Fruit fly (Drosophila melanogaster): ENCODE results near the gene CG43084.

Gene CG43084

DNA sequence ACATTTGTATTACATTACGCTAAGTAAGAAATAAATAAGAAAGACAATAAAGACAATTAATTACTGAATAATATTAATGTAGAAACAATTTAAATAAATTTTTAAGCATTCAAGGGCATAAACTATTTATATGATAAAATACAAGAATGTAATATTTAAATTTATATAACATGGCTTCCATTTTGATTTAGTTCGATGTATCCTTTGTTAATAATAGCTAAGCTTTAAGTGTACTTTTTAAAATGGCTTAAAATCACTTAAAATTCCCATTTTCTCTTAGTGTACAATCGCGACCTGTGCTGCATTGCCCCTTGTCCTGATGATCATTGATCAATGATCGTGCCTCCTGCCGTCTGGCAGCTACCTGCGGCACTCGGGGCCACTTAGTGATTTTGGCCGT, 19.8 kb downstream of the CG43084 start (continued):
- TF ChIP-seq CG17612 (GFP tag; IDR thresholded peaks at IDR 0.05) (no peak), Scr (GFP tag; IDR thresholded peaks at IDR 0.05; ENCODE audit: partially characterized antibody) (no peak), fd64A (GFP tag; optimal IDR thresholded peaks at IDR 0.05) (no peak), CG12219 (GFP tag; optimal IDR thresholded peaks at IDR 0.05) (no peak), CG34224 (GFP tag; IDR thresholded peaks at IDR 0.05; ENCODE audit: partially characterized antibody) (no peak), Hmr (GFP tag; optimal IDR thresholded peaks at IDR 0.05) (no peak), Hr78 (GFP tag; optimal IDR thresholded peaks at IDR 0.05) (no peak), Deaf1 (tag; optimal IDR thresholded peaks at IDR 0.05) (no peak), CG1024 (GFP tag; IDR thresholded peaks at IDR 0.05) (no peak), Hsf (GFP tag; optimal IDR thresholded peaks at IDR 0.05) (no peak), tgo (GFP tag; IDR thresholded peaks at IDR 0.05) (no peak), ro (GFP tag; IDR thresholded peaks at IDR 0.05) (no peak), tll (GFP tag; optimal IDR thresholded peaks at IDR 0.05) (peak in 1 of 2 experiments; percentile 3), unc-4 (GFP tag; IDR thresholded peaks at IDR 0.05; ENCODE audit: partially characterized antibody) (no peak), Hey (tag; optimal IDR thresholded peaks at IDR 0.05) (no peak), CG2678 (tag; optimal IDR thresholded peaks at IDR 0.05) (no peak), D19A (tag; optimal IDR thresholded peaks at IDR 0.05) (peak; percentile 34), NFAT (GFP tag; IDR thresholded peaks at IDR 0.05) (no peak), Hr3 (GFP tag; optimal IDR thresholded peaks at IDR 0.05) (peak; percentile 9), CG18476 (GFP tag; optimal IDR thresholded peaks at IDR 0.05) (no peak), ftz-f1 (GFP tag; optimal IDR thresholded peaks at IDR 0.05) (no peak), ewg (GFP tag; optimal IDR thresholded peaks at IDR 0.05) (no peak), H15 (GFP tag; IDR thresholded peaks at IDR 0.05) (no peak), D (optimal IDR thresholded peaks at IDR 0.05) (no peak), D (GFP tag; optimal IDR thresholded peaks at IDR 0.05) (peak; percentile 29), eyg (GFP tag; optimal IDR thresholded peaks at IDR 0.05) (no peak), Adf1 (GFP tag; IDR thresholded peaks at IDR 0.05) (no peak), CG17359 (tag; optimal IDR thresholded peaks at IDR 0.05) (no peak), Camta (GFP tag; optimal IDR thresholded peaks at IDR 0.05) (no peak), CG10565 (GFP tag; optimal IDR thresholded peaks at IDR 0.05) (no peak), dm (GFP tag; optimal IDR thresholded peaks at IDR 0.05) (no peak), CG17361 (GFP tag; IDR thresholded peaks at IDR 0.05) (peak; percentile 72), CG14441 (GFP tag; IDR thresholded peaks at IDR 0.05) (no peak), dmrt11E (tag; optimal IDR thresholded peaks at IDR 0.05) (peak; percentile 86), bcd (GFP tag; optimal IDR thresholded peaks at IDR 0.05) (no peak), CG33557 (GFP tag; optimal IDR thresholded peaks at IDR 0.05) (peak; percentile 73), Dip2 (GFP tag; IDR thresholded peaks at IDR 0.05) (no peak), prd (optimal IDR thresholded peaks at IDR 0.05) (no peak), prd (GFP tag; IDR thresholded peaks at IDR 0.05) (peak; percentile 40; the same call in 1 of the 3 replicates), abd-A (tag; optimal IDR thresholded peaks at IDR 0.05) (no peak), CG17186 (GFP tag; optimal IDR thresholded peaks at IDR 0.05) (no peak), CG4617 (GFP tag; optimal IDR thresholded peaks at IDR 0.05; ENCODE audit: borderline replicate concordance) (no peak), ham (GFP tag; IDR thresholded peaks at IDR 0.05) (no peak), nau (GFP tag; optimal IDR thresholded peaks at IDR 0.05) (no peak), klu (GFP tag; IDR thresholded peaks at IDR 0.05) (no peak), sisA (GFP tag; IDR thresholded peaks at IDR 0.05) (no peak), lov (optimal IDR thresholded peaks at IDR 0.05) (no peak), lov (GFP tag; IDR thresholded peaks at IDR 0.05) (no peak), peb (GFP tag; IDR thresholded peaks at IDR 0.05) (no peak), pho (GFP tag; optimal IDR thresholded peaks at IDR 0.05) (no peak), NK7.1 (GFP tag; optimal IDR thresholded peaks at IDR 0.05) (no peak), emc (GFP tag; optimal IDR thresholded peaks at IDR 0.05) (no peak), rib (GFP tag; IDR thresholded peaks at IDR 0.05) (no peak)

Data from whole organism, embryonic.